Worm (Caenorhabditis elegans) whole organism, late embryonic: Measurements from ENCODE around the gene grl-7.

Experiments used
- K02D7.2 ChIP-seq: sonication (generic microtip); optimal IDR thresholded peaks from 2 replicates; lab custom pipeline; 2017; ENCODE audit warnings: mild to moderate bottlenecking, missing genetic modification characterization, missing compliant biosample characterization
- K09A11.1 ChIP-seq: sonication (generic microtip); optimal IDR thresholded peaks from 2 replicates; lab custom pipeline; 2017; ENCODE audit warnings: antibody characterized with exemption, mild to moderate bottlenecking, missing genetic modification characterization, missing compliant biosample characterization; ENCODE audit not compliant: insufficient read depth
- ahr-1 ChIP-seq: sonication (generic microtip); optimal IDR thresholded peaks from 2 replicates; lab custom pipeline; 2016; ENCODE audit warnings: missing genetic modification characterization, missing compliant biosample characterization
- ceh-14 ChIP-seq: sonication (generic microtip); optimal IDR thresholded peaks from 2 replicates; lab custom pipeline; 2016; ENCODE audit warnings: missing genotype, missing genetic modification characterization, missing compliant biosample characterization
- ceh-18 ChIP-seq: sonication (generic microtip); optimal IDR thresholded peaks from 2 replicates; lab custom pipeline; 2016; ENCODE audit warnings: missing genetic modification characterization, missing compliant biosample characterization
- ceh-19 ChIP-seq: fragments of 200-800 bp; sonication (Bioruptor generic); optimal IDR thresholded peaks from 2 replicates; lab custom pipeline; 2018; ENCODE audit warnings: mild to moderate bottlenecking, missing genetic modification characterization, missing compliant biosample characterization
- ceh-34 ChIP-seq: sonication (generic microtip); optimal IDR thresholded peaks from 2 replicates; lab custom pipeline; 2016; ENCODE audit warnings: mild to moderate bottlenecking, missing genetic modification characterization, missing compliant biosample characterization
- ceh-45 ChIP-seq: fragments of 200-800 bp; sonication (Bioruptor generic); IDR thresholded peaks from 2 replicates; pipeline ENCODE4 v1.3.6; 2022; ENCODE audit warnings: missing genetic modification reagents, missing genetic modification characterization, missing compliant biosample characterization
- ceh-48 ChIP-seq: sonication (generic microtip); optimal IDR thresholded peaks from 2 replicates; lab custom pipeline; 2016; ENCODE audit warnings: missing genetic modification characterization, inconsistent platforms, missing compliant biosample characterization
- elt-2 ChIP-seq: sonication (generic microtip); optimal IDR thresholded peaks from 2 replicates; lab custom pipeline; 2016; ENCODE audit warnings: missing genetic modification reagents, missing genetic modification characterization, missing compliant biosample characterization
- elt-4 ChIP-seq: sonication (generic microtip); optimal IDR thresholded peaks from 2 replicates; lab custom pipeline; 2016; ENCODE audit warnings: missing genetic modification characterization, missing compliant biosample characterization
- ets-4 ChIP-seq: sonication (generic microtip); optimal IDR thresholded peaks from 2 replicates; lab custom pipeline; 2016; ENCODE audit warnings: missing genetic modification characterization, missing compliant biosample characterization
- gmeb-2 ChIP-seq: sonication (generic microtip); optimal IDR thresholded peaks from 2 replicates; lab custom pipeline; 2016; ENCODE audit warnings: missing genetic modification characterization, inconsistent platforms, missing compliant biosample characterization
- hlh-30 ChIP-seq: sonication (generic microtip); optimal IDR thresholded peaks from 2 replicates; lab custom pipeline; 2017; ENCODE audit warnings: antibody characterized with exemption, missing genetic modification characterization, missing compliant biosample characterization; ENCODE audit not compliant: insufficient read depth
- hlh-6 ChIP-seq: sonication (generic microtip); optimal IDR thresholded peaks from 2 replicates; lab custom pipeline; 2016; ENCODE audit warnings: missing genotype, missing genetic modification characterization, missing compliant biosample characterization
- hlh-8 ChIP-seq: sonication (generic microtip); optimal IDR thresholded peaks from 2 replicates; lab custom pipeline; 2016; ENCODE audit warnings: missing genotype, missing genetic modification characterization, missing compliant biosample characterization
- lim-6 ChIP-seq: sonication (generic microtip); optimal IDR thresholded peaks from 2 replicates; lab custom pipeline; 2016; ENCODE audit warnings: missing genetic modification characterization, missing compliant biosample characterization
- madf-2 ChIP-seq: sonication (generic microtip); optimal IDR thresholded peaks from 2 replicates; lab custom pipeline; 2017; ENCODE audit warnings: missing genetic modification characterization, missing compliant biosample characterization
- mec-3 ChIP-seq: sonication (generic microtip); optimal IDR thresholded peaks from 2 replicates; lab custom pipeline; 2016; ENCODE audit warnings: borderline replicate concordance, missing genetic modification characterization, missing compliant biosample characterization
- nfya-1 ChIP-seq: sonication (generic microtip); optimal IDR thresholded peaks from 2 replicates; lab custom pipeline; 2017; ENCODE audit warnings: missing genetic modification characterization, mild to moderate bottlenecking, missing compliant biosample characterization, antibody characterized with exemption, moderate library complexity
- nhr-11 ChIP-seq: fragments of 150-350 bp; optimal IDR thresholded peaks from 2 replicates; lab custom pipeline; 2014; ENCODE audit warnings: missing biosample characterization, missing genetic modification characterization
- nhr-232 ChIP-seq: sonication (generic microtip); optimal IDR thresholded peaks from 2 replicates; lab custom pipeline; 2016; ENCODE audit warnings: missing genetic modification characterization, missing compliant biosample characterization
- odd-2 ChIP-seq: sonication (generic microtip); optimal IDR thresholded peaks from 2 replicates; lab custom pipeline; 2017; ENCODE audit warnings: antibody characterized with exemption, mild to moderate bottlenecking, missing genetic modification characterization, missing compliant biosample characterization
- pag-3 ChIP-seq: sonication (generic microtip); optimal IDR thresholded peaks from 2 replicates; lab custom pipeline; 2016; ENCODE audit warnings: missing compliant biosample characterization, missing genetic modification characterization, borderline replicate concordance
- pat-9 ChIP-seq: fragments of 200-800 bp; sonication (Bioruptor generic); optimal IDR thresholded peaks from 2 replicates; lab custom pipeline; 2018; ENCODE audit warnings: mild to moderate bottlenecking, missing genetic modification characterization, moderate library complexity, missing compliant biosample characterization
- pax-1 ChIP-seq: fragments of 150-350 bp; optimal IDR thresholded peaks from 2 replicates; lab custom pipeline; 2014; ENCODE audit warnings: missing biosample characterization, missing genetic modification characterization
- pha-4 ChIP-seq: fragments of 150-350 bp; optimal IDR thresholded peaks from 2 replicates; lab custom pipeline; 2018; ENCODE audit warnings: missing biosample characterization, missing genetic modification reagents, missing genetic modification characterization
- pros-1 ChIP-seq: fragments of 150-350 bp; optimal IDR thresholded peaks from 2 replicates; lab custom pipeline; 2014; ENCODE audit warnings: missing biosample characterization, missing genetic modification reagents, missing genetic modification characterization
- rnt-1 ChIP-seq: sonication (generic microtip); optimal IDR thresholded peaks from 2 replicates; lab custom pipeline; 2016; ENCODE audit warnings: missing genetic modification characterization, missing compliant biosample characterization
- sdc-2 ChIP-seq: sonication (generic microtip); optimal IDR thresholded peaks from 2 replicates; lab custom pipeline; 2016; ENCODE audit warnings: missing genotype, missing genetic modification characterization, missing compliant biosample characterization
- unc-42 ChIP-seq: sonication (generic microtip); optimal IDR thresholded peaks from 2 replicates; lab custom pipeline; 2016; ENCODE audit warnings: missing genotype, missing genetic modification characterization, missing compliant biosample characterization
- unc-55 ChIP-seq: sonication (generic microtip); optimal IDR thresholded peaks from 2 replicates; lab custom pipeline; 2017; ENCODE audit warnings: missing biosample characterization, missing genetic modification reagents, missing genetic modification characterization

Gene grl-7

ce11 chrV:11311013-11311472, 35.8 kb downstream of the grl-7 start, which contains the start of gene T03F7.7:
TSS of gene T03F7.7 (plus strand) at chrV:11311422.
- no peak for TF ChIP-seq nfya-1 (tag; lab: Kevin White, UChicago)
- TF ChIP-seq elt-2 (tag; lab: Kevin White, UChicago): peak; percentile 95

- TF ChIP-seq lim-6 (tag; lab: Kevin White, UChicago): no peak
- TF ChIP-seq pat-9: peak; percentile 19
- TF ChIP-seq K09A11.1 (tag; lab: Kevin White, UChicago): no peak
- TF ChIP-seq ceh-18 (tag; lab: Kevin White, UChicago): peak; percentile 85
- TF ChIP-seq unc-42 (tag; lab: Kevin White, UChicago): no peak
- peak; percentile 59 for TF ChIP-seq nfya-1 (tag; lab: Kevin White, UChicago)
- peak; percentile 6 for TF ChIP-seq ceh-34
- TF ChIP-seq rnt-1: peak; percentile 66
- TF ChIP-seq ceh-45 (GFP tag; lab: Robert Waterston, UW): no peak
- no peak for TF ChIP-seq nhr-232
- TF ChIP-seq hlh-8: no peak
- peak; percentile 55 for TF ChIP-seq unc-55
- no peak for TF ChIP-seq hlh-30 (tag; lab: Kevin White, UChicago)
- no peak for TF ChIP-seq madf-2 (tag; lab: Kevin White, UChicago)
- peak; percentile 15 for TF ChIP-seq hlh-6 (tag; lab: Kevin White, UChicago)
Measured at ce11 chrV:11308915-11309314, 37.9 kb downstream of the grl-7 start.

ce11 chrV:11308346-11308745, 38.5 kb downstream of the grl-7 start, which contains the start of gene snf-11:
TSS of gene snf-11 (minus strand) at chrV:11308446.
- no peak for TF ChIP-seq pax-1 (tag; lab: Kevin White, UChicago)
- TF ChIP-seq ahr-1 (tag; lab: Kevin White, UChicago): no peak
- no peak for TF ChIP-seq unc-55
- TF ChIP-seq ceh-19 (GFP tag; lab: Kevin White, UChicago): no peak
- no peak for TF ChIP-seq rnt-1
- TF ChIP-seq hlh-30 (tag; lab: Kevin White, UChicago): no peak
- TF ChIP-seq K02D7.2 (tag; lab: Kevin White, UChicago): no peak
- no peak for TF ChIP-seq pag-3 (tag; lab: Kevin White, UChicago)
- TF ChIP-seq pros-1 (tag; lab: Kevin White, UChicago): no peak
- no peak for TF ChIP-seq ceh-14 (tag; lab: Kevin White, UChicago)

ce11 chrV:11307781-11308180, 39.0 kb downstream of the grl-7 start:
- peak; percentile 6 for TF ChIP-seq nfya-1 (tag; lab: Kevin White, UChicago)
- peak; percentile 95 for TF ChIP-seq unc-55
- TF ChIP-seq gmeb-2: no peak
- peak; percentile 83 for TF ChIP-seq ceh-18 (tag; lab: Kevin White, UChicago)
- no peak for TF ChIP-seq ceh-34
- no peak for TF ChIP-seq odd-2
- peak; percentile 75 for TF ChIP-seq rnt-1
- TF ChIP-seq ceh-14 (tag; lab: Kevin White, UChicago): no peak

ce11 chrV:11304879-11305278, 41.9 kb downstream of the grl-7 start, which contains the start of gene srh-45:
TSS of gene srh-45 (minus strand) at chrV:11304979.
- TF ChIP-seq pha-4 (tag; lab: Kevin White, UChicago) (no peak), ceh-18 (tag; lab: Kevin White, UChicago) (no peak), elt-4 (tag; lab: Kevin White, UChicago) (no peak), nhr-232 (no peak), mec-3 (tag; lab: Kevin White, UChicago) (no peak), pag-3 (tag; lab: Kevin White, UChicago) (no peak), sdc-2 (tag; lab: Kevin White, UChicago) (no peak), rnt-1 (no peak), odd-2 (no peak), ceh-48 (tag; lab: Kevin White, UChicago) (no peak), nfya-1 (tag; lab: Kevin White, UChicago) (no peak), nhr-11 (tag; lab: Kevin White, UChicago) (no peak), ets-4 (tag; lab: Kevin White, UChicago) (no peak), hlh-6 (tag; lab: Kevin White, UChicago) (no peak), lim-6 (tag; lab: Kevin White, UChicago) (no peak), ceh-45 (GFP tag; lab: Robert Waterston, UW) (no peak), K09A11.1 (tag; lab: Kevin White, UChicago) (no peak), unc-42 (tag; lab: Kevin White, UChicago) (no peak)
